Worm (Caenorhabditis elegans) whole organism, L3 larva: ENCODE results near the gene pat-9.

Experiments used
- R02D3.7 ChIP-seq: fragments of 150-350 bp; optimal IDR thresholded peaks from 2 replicates; lab custom pipeline; 2014; ENCODE audit warnings: missing biosample characterization, missing genetic modification characterization
- ZK546.5 ChIP-seq: sonication (generic microtip); optimal IDR thresholded peaks from 2 replicates; lab custom pipeline; 2017; ENCODE audit warnings: missing biosample characterization, missing genetic modification characterization
- aly-2 ChIP-seq: fragments of 150-350 bp; optimal IDR thresholded peaks from 2 replicates; lab custom pipeline; 2014; ENCODE audit warnings: missing biosample characterization, missing genetic modification characterization
- ama-1 ChIP-seq: fragments of 150-350 bp; optimal IDR thresholded peaks from 2 replicates; lab custom pipeline; 2018
- ceh-16 ChIP-seq: sonication (generic microtip); optimal IDR thresholded peaks from 2 replicates; lab custom pipeline; 2017; ENCODE audit warnings: missing biosample characterization, missing genetic modification characterization
- ceh-28 ChIP-seq: fragments of 150-350 bp; optimal IDR thresholded peaks from 2 replicates; lab custom pipeline; 2014; ENCODE audit warnings: missing biosample characterization, missing genetic modification reagents, missing genetic modification characterization
- ceh-82 ChIP-seq: fragments of 150-350 bp; optimal IDR thresholded peaks from 2 replicates; lab custom pipeline; 2014; ENCODE audit warnings: missing biosample characterization, missing genetic modification characterization
- ceh-9 ChIP-seq: sonication (generic microtip); optimal IDR thresholded peaks from 2 replicates; lab custom pipeline; 2018; ENCODE audit warnings: missing biosample characterization, missing genetic modification characterization
- egl-27 ChIP-seq: sonication (generic microtip); optimal IDR thresholded peaks from 4 replicates; lab custom pipeline; 2017; ENCODE audit warnings: missing biosample characterization, missing genetic modification reagents, missing genetic modification characterization
- egl-5 ChIP-seq: fragments of 150-350 bp; optimal IDR thresholded peaks from 2 replicates; lab custom pipeline; 2017; ENCODE audit warnings: missing biosample characterization, missing genetic modification reagents, missing genetic modification characterization, inconsistent platforms
- elt-1 ChIP-seq: fragments of 150-350 bp; optimal IDR thresholded peaks from 2 replicates; lab custom pipeline; 2014; ENCODE audit warnings: missing biosample characterization, missing genetic modification characterization
- elt-2 ChIP-seq: sonication (generic microtip); optimal IDR thresholded peaks from 2 replicates; lab custom pipeline; 2016; ENCODE audit warnings: missing genetic modification reagents, mild to moderate bottlenecking, missing genetic modification characterization, missing compliant biosample characterization
- elt-3 ChIP-seq, 3 experiments: fragments of 150-350 bp in 1 of 3; sonication (generic microtip) in 2 of 3; optimal IDR thresholded peaks; 2 replicates in 2 of 3; 4 replicates in 1 of 3; lab custom pipeline; 2014 to 2017; ENCODE audit warnings: missing biosample characterization in 3 of 3, missing genetic modification characterization in 3 of 3
- eor-1 ChIP-seq, 2 experiments: fragments of 150-350 bp; optimal IDR thresholded peaks; 2 replicates each; lab custom pipeline; 2014 to 2018; ENCODE audit warnings: missing biosample characterization in 2 of 2, missing genetic modification characterization in 2 of 2
- fkh-10 ChIP-seq: sonication (generic microtip); optimal IDR thresholded peaks from 2 replicates; lab custom pipeline; 2017; ENCODE audit warnings: missing biosample characterization, missing genetic modification reagents, missing genetic modification characterization
- fkh-2 ChIP-seq: fragments of 150-350 bp; optimal IDR thresholded peaks from 2 replicates; lab custom pipeline; 2014; ENCODE audit warnings: missing biosample characterization, missing genetic modification reagents, missing genetic modification characterization
- hmg-11 ChIP-seq: sonication (generic microtip); optimal IDR thresholded peaks from 2 replicates; lab custom pipeline; 2016; ENCODE audit warnings: missing genetic modification characterization, missing compliant biosample characterization
- jun-1 ChIP-seq: fragments of 150-350 bp; optimal IDR thresholded peaks from 2 replicates; lab custom pipeline; 2014; ENCODE audit warnings: missing biosample characterization, missing genetic modification reagents, missing genetic modification characterization
- lin-15B ChIP-seq: fragments of 150-350 bp; optimal IDR thresholded peaks from 2 replicates; lab custom pipeline; 2014; ENCODE audit warnings: missing biosample characterization, missing genetic modification characterization
- lin-39 ChIP-seq: fragments of 150-350 bp; optimal IDR thresholded peaks from 2 replicates; lab custom pipeline; 2018; ENCODE audit warnings: missing biosample characterization, missing genetic modification reagents, missing genetic modification characterization
- lsy-12 ChIP-seq: sonication (generic microtip); optimal IDR thresholded peaks from 2 replicates; lab custom pipeline; 2016; ENCODE audit warnings: mild to moderate bottlenecking, missing genetic modification characterization, missing compliant biosample characterization
- mdl-1 ChIP-seq: fragments of 150-350 bp; optimal IDR thresholded peaks from 2 replicates; lab custom pipeline; 2014; ENCODE audit warnings: missing biosample characterization, missing genetic modification characterization
- nfya-1 ChIP-seq: sonication (generic microtip); optimal IDR thresholded peaks from 2 replicates; lab custom pipeline; 2017; ENCODE audit warnings: missing genetic modification characterization, mild to moderate bottlenecking, missing compliant biosample characterization, antibody characterized with exemption, moderate library complexity; ENCODE audit not compliant: insufficient read depth
- nhr-11 ChIP-seq: fragments of 150-350 bp; optimal IDR thresholded peaks from 2 replicates; lab custom pipeline; 2014; ENCODE audit warnings: missing biosample characterization, missing genetic modification characterization
- nhr-12 ChIP-seq: fragments of 150-350 bp; optimal IDR thresholded peaks from 2 replicates; lab custom pipeline; 2014; ENCODE audit warnings: missing biosample characterization, missing genetic modification characterization
- nhr-237 ChIP-seq: fragments of 150-350 bp; optimal IDR thresholded peaks from 2 replicates; lab custom pipeline; 2014; ENCODE audit warnings: missing biosample characterization, missing genetic modification characterization
- nhr-25 ChIP-seq: sonication (generic microtip); optimal IDR thresholded peaks from 2 replicates; lab custom pipeline; 2017; ENCODE audit warnings: missing biosample characterization, missing genetic modification characterization
- nhr-43 ChIP-seq: sonication (generic microtip); optimal IDR thresholded peaks from 2 replicates; lab custom pipeline; 2016; ENCODE audit warnings: mild to moderate bottlenecking, missing genetic modification characterization, missing compliant biosample characterization; ENCODE audit not compliant: poor library complexity, severe bottlenecking
- nhr-67 ChIP-seq: fragments of 150-350 bp; optimal IDR thresholded peaks from 2 replicates; lab custom pipeline; 2014; ENCODE audit warnings: missing biosample characterization, missing genetic modification characterization
- nhr-76 ChIP-seq: fragments of 150-350 bp; sonication (generic microtip); optimal IDR thresholded peaks from 5 replicates; lab custom pipeline; 2014; ENCODE audit warnings: missing biosample characterization, missing genetic modification characterization
- pqm-1 ChIP-seq: fragments of 150-350 bp; optimal IDR thresholded peaks from 2 replicates; lab custom pipeline; 2017; ENCODE audit warnings: missing biosample characterization, missing genetic modification characterization, inconsistent platforms
- sea-2 ChIP-seq: fragments of 150-350 bp; sonication (generic microtip); optimal IDR thresholded peaks from 4 replicates; lab custom pipeline; 2014; ENCODE audit warnings: missing biosample characterization, missing genetic modification reagents, missing genetic modification characterization
- skn-1 ChIP-seq: fragments of 150-350 bp; optimal IDR thresholded peaks from 2 replicates; lab custom pipeline; 2014; ENCODE audit warnings: missing biosample characterization, missing genetic modification characterization
- snpc-4 ChIP-seq: fragments of 150-350 bp; optimal IDR thresholded peaks from 2 replicates; lab custom pipeline; 2014; ENCODE audit warnings: missing biosample characterization, missing genetic modification characterization
- unc-39 ChIP-seq: sonication (generic microtip); optimal IDR thresholded peaks from 4 replicates; lab custom pipeline; 2017; ENCODE audit warnings: missing biosample characterization, missing genetic modification characterization
- unc-62 ChIP-seq: fragments of 150-350 bp; sonication (generic microtip); optimal IDR thresholded peaks from 4 replicates; lab custom pipeline; 2014; ENCODE audit warnings: missing biosample characterization, missing genetic modification reagents, missing genetic modification characterization
- zag-1 ChIP-seq: fragments of 150-350 bp; optimal IDR thresholded peaks from 2 replicates; lab custom pipeline; 2014; ENCODE audit warnings: missing biosample characterization, missing genetic modification characterization

pat-9 gene

ce11 chrX:16527815-16528214, 8.9 kb upstream of the pat-9 start:
- no peak for TF ChIP-seq unc-39 (tag; lab: Kevin White, UChicago)
- TF ChIP-seq aly-2 (tag; lab: Kevin White, UChicago) = no peak
- no peak for TF ChIP-seq fkh-2 (tag; lab: Kevin White, UChicago)
- TF ChIP-seq R02D3.7 (tag; lab: Kevin White, UChicago) = no peak
- TF ChIP-seq ceh-82 (tag; lab: Kevin White, UChicago) = no peak
- TF ChIP-seq elt-2 = no peak
- no peak for TF ChIP-seq nhr-12 (tag; lab: Kevin White, UChicago)
- no peak for TF ChIP-seq zag-1
- no peak for TF ChIP-seq ZK546.5
- TF ChIP-seq fkh-10 (GFP tag; lab: Kevin White, UChicago) = no peak
- TF ChIP-seq, all 47 proteins: peak for 0

- no peak for TF ChIP-seq nhr-11 (tag; lab: Kevin White, UChicago)
- TF ChIP-seq nhr-43 = peak; percentile 33
- TF ChIP-seq jun-1 (tag; lab: Kevin White, UChicago) = no peak
- TF ChIP-seq nhr-12 (tag; lab: Kevin White, UChicago) = no peak
- no peak for TF ChIP-seq snpc-4 (tag; lab: Kevin White, UChicago)
- TF ChIP-seq pqm-1 (tag; lab: Kevin White, UChicago) = no peak
- no peak for TF ChIP-seq ceh-28 (tag; lab: Kevin White, UChicago)
- TF ChIP-seq lin-39 (tag; lab: Kevin White, UChicago) = no peak
- no peak for TF ChIP-seq unc-62
- peak; percentile 7 for TF ChIP-seq nhr-25 (tag; lab: Kevin White, UChicago)
- no peak for TF ChIP-seq ceh-16 (tag; lab: Kevin White, UChicago)
- no peak for TF ChIP-seq lin-15B (tag; lab: Kevin White, UChicago)
- no peak for TF ChIP-seq zag-1
- TF ChIP-seq ceh-9 (tag; lab: Kevin White, UChicago) = no peak
- no peak for TF ChIP-seq mdl-1 (tag; lab: Kevin White, UChicago)
- TF ChIP-seq hmg-11 (tag; lab: Kevin White, UChicago) = no peak
- no peak for TF ChIP-seq nfya-1 (tag; lab: Kevin White, UChicago)
- TF ChIP-seq, all 47 proteins: peak for 2
Observed at ce11 chrX:16529937-16530336, 6.8 kb upstream of the pat-9 start.

ce11 chrX:16530455-16530854, 6.2 kb upstream of the pat-9 start:
- no peak for TF ChIP-seq zag-1
- no peak for TF ChIP-seq ceh-28 (tag; lab: Kevin White, UChicago)
- TF ChIP-seq eor-1 (tag; optimal IDR thresholded peaks at IDR 0.05; lab: Kevin White, UChicago) = no peak
- no peak for TF ChIP-seq nhr-67
- no peak for TF ChIP-seq egl-5
- TF ChIP-seq nhr-237 (tag; lab: Kevin White, UChicago) = no peak
- no peak for TF ChIP-seq nhr-43
- no peak for TF ChIP-seq snpc-4 (tag; lab: Kevin White, UChicago)

- no peak for TF ChIP-seq elt-1
- no peak for TF ChIP-seq nhr-11 (tag; lab: Kevin White, UChicago)
- TF ChIP-seq jun-1 (tag; lab: Kevin White, UChicago) = no peak
- no peak for TF ChIP-seq egl-27
- no peak for TF ChIP-seq fkh-10 (GFP tag; lab: Kevin White, UChicago)
- TF ChIP-seq R02D3.7 (tag; lab: Kevin White, UChicago) = no peak
- TF ChIP-seq sea-2 (GFP tag; lab: Kevin White, UChicago) = no peak
- no peak for TF ChIP-seq unc-39 (tag; lab: Kevin White, UChicago)
- TF ChIP-seq elt-3 (tag; optimal IDR thresholded peaks at IDR 0.05; lab: Kevin White, UChicago) = no peak
- no peak for TF ChIP-seq ama-1
- no peak for TF ChIP-seq lsy-12
- no peak for TF ChIP-seq egl-5
- no peak for TF ChIP-seq ZK546.5
- TF ChIP-seq nhr-67 = no peak
- TF ChIP-seq skn-1 (tag; lab: Kevin White, UChicago) = no peak
- no peak for TF ChIP-seq nhr-237 (tag; lab: Kevin White, UChicago)
- no peak for TF ChIP-seq nhr-76 (tag; lab: Kevin White, UChicago)
- TF ChIP-seq mdl-1 (tag; lab: Kevin White, UChicago) = no peak
Observed at ce11 chrX:16532513-16532912, 4.2 kb upstream of the pat-9 start.
